Fruit fly (Drosophila melanogaster): Measurements from ENCODE around the gene Der-2.

The Der-2 gene

dm6 chr3R:16498859-16499258 is 14.8 kb upstream of the Der-2 start, which contains the start of gene Gr89a:
Gr89a (minus strand) TSS chr3R:16498959.
- TF ChIP-seq CG17801 (GFP tag; optimal IDR thresholded peaks at IDR 0.05; ENCODE audit: partially characterized antibody) = no peak

dm6 chr3R:16497379-16497778 is 13.4 kb upstream of the Der-2 start:
- peak; percentile 7 for TF ChIP-seq CG17801 (GFP tag; optimal IDR thresholded peaks at IDR 0.05; ENCODE audit: partially characterized antibody)

- peak; percentile 62 for TF ChIP-seq CG17801 (GFP tag; optimal IDR thresholded peaks at IDR 0.05; ENCODE audit: partially characterized antibody)
These were observed 12.2 kb upstream of the Der-2 start for dm6 chr3R:16496209-16496608.

dm6 chr3R:16495322-16495721 is 11.3 kb upstream of the Der-2 start, which contains the start of gene Cad89D:
Cad89D (minus strand) TSS chr3R:16495422.
- no peak for TF ChIP-seq CG17801 (GFP tag; optimal IDR thresholded peaks at IDR 0.05; ENCODE audit: partially characterized antibody)

- no peak for TF ChIP-seq CG17801 (GFP tag; optimal IDR thresholded peaks at IDR 0.05; ENCODE audit: partially characterized antibody)
These were observed 1.6 kb upstream of the Der-2 start for dm6 chr3R:16485487-16486233.

- no peak for TF ChIP-seq CG17801 (GFP tag; optimal IDR thresholded peaks at IDR 0.05; ENCODE audit: partially characterized antibody)
These were observed 1.7 kb downstream of the Der-2 start, which contains the start of gene Sdhaf3 for dm6 chr3R:16482276-16482675. Sdhaf3 (minus strand) TSS chr3R:16482452.

dm6 chr3R:16480995-16481394 is 3.0 kb downstream of the Der-2 start, which contains the start of gene Dhfr:
Dhfr (plus strand) TSS chr3R:16481167.
- no peak for TF ChIP-seq CG17801 (GFP tag; optimal IDR thresholded peaks at IDR 0.05; ENCODE audit: partially characterized antibody)

dm6 chr3R:16477033-16477432 is 7.0 kb downstream of the Der-2 start, which contains the start of gene Gyc89Db:
Gyc89Db (plus strand) TSS chr3R:16477110.
- TF ChIP-seq CG17801 (GFP tag; optimal IDR thresholded peaks at IDR 0.05; ENCODE audit: partially characterized antibody) = no peak

- TF ChIP-seq CG17801 (GFP tag; optimal IDR thresholded peaks at IDR 0.05; ENCODE audit: partially characterized antibody) = no peak
These were observed 7.6 kb downstream of the Der-2 start for dm6 chr3R:16476472-16476871.

- TF ChIP-seq CG17801 (GFP tag; optimal IDR thresholded peaks at IDR 0.05; ENCODE audit: partially characterized antibody) = no peak
These were observed 11.7 kb downstream of the Der-2 start, which contains the start of gene Gyc89Da for dm6 chr3R:16472301-16472700. Gyc89Da (plus strand) TSS chr3R:16472601.

dm6 chr3R:16469501-16470263 is 14.3 kb downstream of the Der-2 start, which contains the start of the genes CG42232 and CSN5:
CG42232 (minus strand) TSS chr3R:16469663.
CSN5 (plus strand) TSS chr3R:16470099.
- peak; percentile 16 for TF ChIP-seq CG17801 (GFP tag; optimal IDR thresholded peaks at IDR 0.05; ENCODE audit: partially characterized antibody)

dm6 chr3R:16468556-16468955 is 15.5 kb downstream of the Der-2 start:
- no peak for TF ChIP-seq CG17801 (GFP tag; optimal IDR thresholded peaks at IDR 0.05; ENCODE audit: partially characterized antibody)

- TF ChIP-seq CG17801 (GFP tag; optimal IDR thresholded peaks at IDR 0.05; ENCODE audit: partially characterized antibody) = no peak
These were observed 27.4 kb downstream of the Der-2 start for dm6 chr3R:16456607-16457006.

dm6 chr3R:16455875-16456274 is 28.1 kb downstream of the Der-2 start, which contains the start of gene CG14883:
CG14883 (plus strand) TSS chr3R:16456052.
- TF ChIP-seq CG17801 (GFP tag; optimal IDR thresholded peaks at IDR 0.05; ENCODE audit: partially characterized antibody) = no peak

dm6 chr3R:16454192-16454591 is 29.8 kb downstream of the Der-2 start, which contains the start of gene CG10405:
CG10405 (plus strand) TSS chr3R:16454492.
- TF ChIP-seq CG17801 (GFP tag; optimal IDR thresholded peaks at IDR 0.05; ENCODE audit: partially characterized antibody) = no peak

All from ovary, adult (tissue).